Fruit fly (Drosophila melanogaster) S2 (cell line): ENCODE results near the gene ldbr.

Source experiments
- CG8478 ChIP-seq: fragments of >200 bp; optimal IDR thresholded peaks from 2 replicates; lab custom pipeline; 2018
- CTCF ChIP-seq, 2 experiments: fragments of >200 bp; optimal IDR thresholded peaks; 2 replicates each; lab custom pipeline; 2018

Gene ldbr

DNA sequence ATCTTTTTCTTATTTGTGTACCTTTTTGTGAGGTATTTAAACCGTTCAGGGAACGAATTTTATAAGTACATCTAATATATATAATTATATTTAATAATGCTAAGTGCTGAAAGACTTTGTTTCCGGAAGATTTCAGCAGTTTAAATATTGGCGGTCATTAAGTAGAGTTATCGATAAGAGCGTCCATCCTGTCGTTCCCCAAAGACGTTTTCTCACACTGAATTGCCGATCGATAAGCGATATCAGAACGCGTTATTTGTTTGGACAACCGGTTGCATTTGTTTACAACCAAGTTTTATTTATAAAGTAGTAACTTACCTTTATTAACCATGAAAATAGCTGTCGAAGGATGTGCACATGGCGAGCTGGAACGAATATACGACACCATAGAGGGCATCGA lies at the start of gene ldbr:
ldbr (plus strand) TSS at position 238 of the 400 bp plus-strand sequence.
- TF ChIP-seq CTCF (optimal IDR thresholded peaks at IDR 0.05; lab: Kevin White, UChicago) (no peak), CG8478 (lab: Kevin White, UChicago) (no peak)

DNA sequence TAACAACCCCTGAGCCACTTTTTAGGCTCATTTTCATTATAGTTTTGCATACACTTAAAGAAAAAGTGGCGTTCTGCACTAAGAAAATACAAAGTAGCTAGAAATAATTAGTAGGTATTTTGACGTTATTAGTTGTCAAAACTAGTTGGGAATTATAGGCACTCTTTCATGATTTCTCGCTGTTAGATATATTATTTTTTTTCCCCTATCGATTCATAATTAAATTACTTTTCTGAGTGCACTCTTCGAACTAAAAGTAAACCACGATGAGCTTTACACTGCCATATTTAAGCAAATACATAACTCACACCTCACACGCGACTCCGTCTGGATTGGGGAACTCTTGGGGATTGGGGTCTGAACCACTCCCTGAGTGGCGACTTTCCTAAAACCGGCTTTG lies 48.9 kb upstream of the ldbr start:
- no peak for TF ChIP-seq CG8478 (lab: Kevin White, UChicago)
- no peak for TF ChIP-seq CTCF (optimal IDR thresholded peaks at IDR 0.05; lab: Kevin White, UChicago)

DNA sequence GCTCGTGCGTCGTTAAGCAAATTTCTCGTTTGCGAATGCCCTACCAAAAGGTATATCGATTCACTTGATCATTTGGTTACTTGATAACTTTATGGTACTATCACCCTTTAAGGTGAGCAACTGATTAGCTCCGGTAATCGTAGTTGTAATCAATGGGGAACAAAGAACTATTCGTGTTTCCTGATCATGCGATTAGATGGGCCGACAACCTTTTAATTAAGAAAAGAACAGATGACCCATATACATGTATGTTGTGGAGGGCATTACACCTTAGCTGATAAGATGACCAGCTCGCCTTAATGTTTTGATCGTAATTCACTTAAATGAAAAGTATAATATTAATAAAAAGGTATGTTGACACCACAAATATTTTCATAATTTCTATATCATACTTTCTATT lies 48.3 kb upstream of the ldbr start:
- no peak for TF ChIP-seq CG8478 (lab: Kevin White, UChicago)
- no peak for TF ChIP-seq CTCF (optimal IDR thresholded peaks at IDR 0.05; lab: Kevin White, UChicago)

DNA sequence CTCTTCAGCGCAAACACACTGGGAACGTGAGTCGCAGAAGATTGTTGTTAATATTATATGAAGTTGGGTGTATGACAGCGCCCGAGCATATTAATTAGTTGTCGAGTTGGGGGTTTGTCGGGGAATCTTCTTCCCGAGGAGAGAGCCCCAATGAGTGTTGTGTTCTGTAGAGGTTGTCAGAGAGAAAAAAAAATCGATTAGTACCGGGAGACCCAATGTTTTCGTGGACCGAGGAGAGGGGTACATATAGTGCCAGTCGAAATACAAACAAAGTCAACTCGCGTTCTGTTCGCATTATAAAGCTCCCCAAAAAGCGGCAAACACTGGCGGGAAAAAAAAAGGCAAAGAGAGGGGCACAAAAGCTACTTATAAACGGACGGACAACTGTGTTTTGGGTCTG lies 47.8 kb upstream of the ldbr start:
- TF ChIP-seq CG8478 (lab: Kevin White, UChicago): no peak
- no peak for TF ChIP-seq CTCF (optimal IDR thresholded peaks at IDR 0.05; lab: Kevin White, UChicago)

DNA sequence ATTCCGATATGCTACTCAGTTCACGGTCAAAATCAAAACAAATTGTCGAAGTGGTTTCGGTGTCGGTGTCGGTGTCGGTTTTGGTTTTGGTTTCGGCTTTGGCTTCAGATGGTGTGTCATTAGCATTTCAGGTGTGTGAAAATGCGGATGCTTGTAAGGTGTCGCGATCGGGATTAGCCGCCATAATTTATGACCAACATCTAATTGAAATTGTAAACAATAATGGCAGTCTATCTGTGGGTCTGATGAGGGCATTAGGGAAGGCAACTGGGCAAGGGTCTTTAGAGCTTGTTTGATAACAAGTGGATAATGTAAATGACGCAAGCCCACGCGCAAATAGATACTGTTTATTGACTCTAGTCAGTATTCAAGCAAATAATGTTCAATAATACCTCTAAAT lies 46.7 kb upstream of the ldbr start:
- TF ChIP-seq CG8478 (lab: Kevin White, UChicago) (no peak), CTCF (optimal IDR thresholded peaks at IDR 0.05; lab: Kevin White, UChicago) (no peak)

DNA sequence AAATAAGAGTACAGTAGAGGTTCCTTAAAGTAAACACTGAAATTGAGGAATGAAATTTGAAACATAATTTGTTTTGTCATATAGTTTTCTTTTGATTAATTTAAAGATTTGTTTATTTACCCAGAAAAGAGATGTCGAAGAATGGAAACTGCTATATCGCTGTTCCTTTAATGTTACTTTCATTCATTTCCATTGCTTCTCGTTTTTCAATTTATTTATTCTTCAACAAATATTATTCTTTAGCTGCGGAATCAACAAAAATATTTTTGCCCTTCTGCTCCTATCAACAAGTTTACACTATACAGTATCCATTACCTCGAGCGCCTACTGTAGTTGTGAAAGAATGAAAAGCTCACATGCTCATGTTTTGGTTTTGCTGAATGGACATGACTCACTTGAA lies 45.5 kb upstream of the ldbr start:
- TF ChIP-seq CG8478 (lab: Kevin White, UChicago) (no peak), CTCF (optimal IDR thresholded peaks at IDR 0.05; lab: Kevin White, UChicago) (no peak)

DNA sequence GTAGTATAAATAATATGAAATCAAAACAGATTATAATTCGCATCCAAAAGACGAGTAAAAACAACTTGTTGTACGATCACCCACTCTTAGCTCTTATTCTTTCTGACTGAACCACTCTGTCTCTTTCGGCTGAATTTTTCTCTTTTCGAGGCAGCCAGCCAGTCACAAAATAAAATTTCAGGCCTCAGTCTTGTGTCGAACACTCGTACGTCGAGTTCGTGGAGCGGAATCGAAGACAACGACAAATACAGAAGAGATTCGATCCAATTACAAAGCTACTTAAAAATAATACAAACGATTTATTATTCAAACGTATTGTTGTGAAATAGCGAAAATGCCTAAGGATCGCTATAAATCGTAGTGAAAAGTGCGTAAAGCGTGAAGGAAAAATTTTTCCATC lies 44.4 kb upstream of the ldbr start:
- TF ChIP-seq CTCF (optimal IDR thresholded peaks at IDR 0.05; lab: Kevin White, UChicago) (no peak), CG8478 (lab: Kevin White, UChicago) (no peak)

DNA sequence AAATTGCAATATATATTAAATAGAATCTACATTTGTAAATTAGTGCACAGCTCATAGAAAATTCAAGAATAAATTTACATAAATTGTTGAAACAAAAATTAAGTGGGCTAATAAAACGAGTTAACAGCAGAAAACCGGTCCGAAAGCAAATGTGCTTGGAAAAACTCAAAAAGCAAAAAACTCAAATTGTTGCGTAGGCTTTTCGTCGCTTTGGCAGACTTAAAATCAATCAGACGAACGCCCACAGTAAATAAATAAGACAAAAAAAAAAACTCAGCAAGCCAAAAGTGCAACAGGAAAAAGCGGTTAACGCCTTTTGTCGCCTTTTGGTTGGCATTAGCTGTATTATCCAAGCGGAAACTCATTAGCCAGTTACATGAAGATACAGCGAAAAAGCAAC lies 43.7 kb upstream of the ldbr start:
- TF ChIP-seq CG8478 (lab: Kevin White, UChicago): no peak
- TF ChIP-seq CTCF (optimal IDR thresholded peaks at IDR 0.05; lab: Kevin White, UChicago): no peak

DNA sequence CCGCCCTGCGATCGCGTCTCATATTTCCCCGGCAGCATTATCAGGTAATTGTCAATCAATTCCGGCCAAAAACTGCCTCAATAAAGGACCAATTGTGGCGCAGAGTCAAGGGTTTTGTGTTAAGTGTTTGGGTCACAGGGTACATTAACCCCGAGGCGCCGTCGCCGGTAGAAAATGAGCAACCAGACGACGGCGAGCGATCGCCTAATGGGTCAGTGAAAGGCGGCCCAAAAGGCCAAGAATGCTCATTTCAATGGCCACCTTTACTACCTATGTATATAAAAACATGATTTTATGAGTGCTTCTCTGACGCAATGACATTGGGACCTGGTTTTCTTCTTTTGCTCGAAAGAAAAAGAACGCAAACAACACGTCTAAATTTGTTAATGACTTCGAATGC lies 42.0 kb upstream of the ldbr start:
- TF ChIP-seq CTCF (optimal IDR thresholded peaks at IDR 0.05; lab: Kevin White, UChicago) (no peak), CG8478 (lab: Kevin White, UChicago) (no peak)

DNA sequence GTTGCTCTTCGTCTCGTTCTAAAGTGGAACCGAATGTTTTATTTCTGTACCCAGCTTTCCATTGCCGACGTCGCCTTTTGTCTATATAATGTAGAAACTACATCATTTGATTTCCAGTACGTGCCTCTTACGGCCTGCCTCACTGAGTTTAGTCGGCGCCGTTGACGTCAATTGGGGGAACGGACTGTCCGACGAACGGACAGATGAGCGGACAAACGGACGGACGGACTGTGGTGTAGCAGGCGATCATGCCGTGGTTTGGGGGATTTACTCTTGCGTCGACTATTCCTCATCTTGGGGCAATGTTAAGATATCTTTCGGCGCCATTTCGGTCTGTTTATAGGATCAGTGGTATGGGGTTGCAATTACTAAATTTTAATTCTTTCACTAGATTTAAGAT lies 40.8 kb upstream of the ldbr start:
- TF ChIP-seq CG8478 (lab: Kevin White, UChicago): no peak
- TF ChIP-seq CTCF (optimal IDR thresholded peaks at IDR 0.05; lab: Kevin White, UChicago): no peak

DNA sequence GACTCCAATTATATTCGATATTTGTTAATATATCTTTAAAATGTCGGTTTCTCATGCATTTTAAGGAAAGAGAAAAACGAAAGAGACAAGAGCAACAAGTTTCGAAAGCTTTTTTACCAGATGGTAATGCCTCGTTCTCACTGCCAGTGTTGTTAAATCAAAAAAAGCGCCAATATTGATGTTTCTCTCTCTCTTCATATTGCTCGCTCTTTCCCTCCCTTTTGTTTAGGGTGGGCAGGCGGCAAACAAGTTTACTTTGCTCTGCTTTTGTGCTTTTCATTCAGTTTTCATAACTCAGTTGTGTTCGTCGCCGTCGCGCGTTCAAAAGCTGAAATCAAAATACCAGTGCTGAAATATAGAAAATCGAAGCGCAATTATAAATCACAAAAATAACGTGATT lies 39.8 kb upstream of the ldbr start:
- TF ChIP-seq CTCF (optimal IDR thresholded peaks at IDR 0.05; lab: Kevin White, UChicago) (no peak), CG8478 (lab: Kevin White, UChicago) (no peak)

DNA sequence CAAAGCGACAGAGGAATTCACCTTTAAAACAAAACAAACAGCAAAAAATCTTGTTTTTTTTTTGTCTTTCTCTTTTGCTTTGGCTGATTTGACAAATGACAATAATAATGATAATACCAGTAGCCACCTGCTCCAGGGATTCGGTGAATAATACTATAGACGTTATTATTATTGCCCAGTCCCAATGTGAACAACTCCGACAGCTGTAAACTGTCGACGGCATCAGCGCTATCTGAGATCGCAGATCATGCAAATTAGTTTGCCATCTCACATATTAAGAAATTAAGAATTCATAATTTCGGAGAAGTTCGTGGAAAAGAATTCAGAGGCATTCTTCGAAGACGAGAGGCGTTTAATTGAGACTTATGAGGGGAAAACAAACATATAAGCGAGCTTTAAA lies 35.4 kb upstream of the ldbr start:
- TF ChIP-seq CTCF (optimal IDR thresholded peaks at IDR 0.05; lab: Kevin White, UChicago): no peak
- TF ChIP-seq CG8478 (lab: Kevin White, UChicago): no peak

DNA sequence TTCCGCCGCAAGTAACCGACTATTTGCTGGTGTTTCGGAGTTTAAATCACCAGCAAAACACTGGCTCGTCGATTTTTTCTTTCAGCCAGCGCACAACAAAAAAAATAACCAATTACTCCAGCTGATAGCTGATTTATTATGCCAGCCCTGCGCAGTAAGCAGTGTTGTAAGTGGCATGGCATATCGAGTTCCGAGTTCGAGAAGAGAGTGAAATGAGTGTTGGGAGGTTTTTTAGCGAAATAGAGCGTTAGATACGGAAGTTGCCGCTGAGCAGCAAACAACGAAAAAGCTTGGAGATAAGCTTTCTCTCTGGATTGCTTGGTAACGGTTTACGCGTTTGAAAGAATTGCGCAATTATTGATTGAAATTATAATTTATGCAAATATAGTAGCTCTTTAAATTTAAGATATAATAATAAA lies 30.0 kb upstream of the ldbr start, which contains the start of gene CG7565:
CG7565 (minus strand) TSS at position 137 of the 419 bp plus-strand sequence.
- TF ChIP-seq CG8478 (lab: Kevin White, UChicago) (no peak), CTCF (optimal IDR thresholded peaks at IDR 0.05; lab: Kevin White, UChicago) (no peak)

DNA sequence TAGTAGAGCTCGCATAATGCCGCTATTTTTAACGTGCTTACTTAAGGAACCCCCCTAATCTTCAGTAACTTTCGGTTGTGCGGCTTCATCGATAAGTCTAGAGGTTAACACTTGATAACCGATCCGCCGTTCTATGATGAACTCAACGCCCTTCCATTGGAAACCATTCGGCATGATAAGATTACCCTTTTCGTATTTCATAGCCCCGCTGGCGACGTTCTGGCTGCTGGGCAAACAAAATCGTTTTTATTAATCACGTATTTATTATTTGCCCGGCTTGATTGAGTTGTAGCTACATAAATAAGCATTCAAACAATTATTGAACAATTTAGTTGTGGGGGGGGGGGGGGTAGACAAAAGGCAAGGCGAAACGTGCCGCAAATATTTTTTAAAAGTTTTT lies 28.1 kb upstream of the ldbr start:
- TF ChIP-seq CG8478 (lab: Kevin White, UChicago) (no peak), CTCF (optimal IDR thresholded peaks at IDR 0.05; lab: Kevin White, UChicago) (no peak)

DNA sequence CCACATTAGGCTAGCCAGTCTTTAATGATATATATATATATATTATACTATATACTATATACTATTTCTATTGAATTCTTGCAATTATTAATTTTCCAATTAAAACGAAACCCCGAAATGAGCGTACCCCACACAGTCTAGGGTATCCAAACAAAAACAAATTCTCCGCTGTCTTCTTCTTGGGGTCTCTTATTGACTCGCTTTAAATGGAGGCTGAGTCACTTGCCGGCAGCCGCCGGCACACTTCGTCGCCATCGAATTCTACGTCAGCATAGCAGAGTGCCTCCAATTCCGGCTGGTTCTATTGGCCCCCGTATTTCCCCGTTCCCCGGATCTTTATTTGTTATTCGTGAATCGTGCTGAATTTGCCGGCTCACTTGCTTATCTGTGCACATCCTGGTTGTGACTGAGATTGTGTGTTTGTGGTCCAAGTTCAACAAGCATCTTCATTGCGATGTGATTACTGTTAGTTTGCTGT lies 26.9 kb upstream of the ldbr start:
- TF ChIP-seq CG8478 (lab: Kevin White, UChicago): no peak
- TF ChIP-seq CTCF (optimal IDR thresholded peaks at IDR 0.05; lab: Kevin White, UChicago): no peak

DNA sequence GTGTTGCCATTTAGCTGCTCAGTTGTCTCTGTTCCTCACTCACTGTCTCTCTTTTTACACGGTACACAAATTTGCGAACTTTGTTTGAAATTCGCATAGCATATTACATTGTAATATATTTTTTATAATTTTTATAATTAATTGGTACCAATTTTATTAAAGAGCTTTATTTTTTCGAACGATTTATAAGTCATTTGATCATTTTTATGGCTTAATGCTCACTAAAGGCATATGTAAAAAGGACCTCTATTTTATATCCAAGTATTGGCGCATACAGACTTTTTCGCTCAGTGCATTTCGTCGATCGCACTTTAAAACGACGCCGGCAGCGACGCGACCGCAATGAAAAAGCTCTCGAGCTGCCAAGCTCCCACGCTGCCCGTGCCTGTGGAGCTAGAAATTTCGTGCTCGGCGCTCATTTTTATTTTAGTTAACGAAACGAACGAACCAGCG lies 25.5 kb upstream of the ldbr start:
- TF ChIP-seq CG8478 (lab: Kevin White, UChicago) (no peak), CTCF (optimal IDR thresholded peaks at IDR 0.05; lab: Kevin White, UChicago) (no peak)
